Worm (Caenorhabditis elegans) whole organism, L1 larva: ENCODE results near the gene C39B5.14.

Experiments used
- C04F5.9 ChIP-seq: sonication (generic microtip); optimal IDR thresholded peaks from 2 replicates; lab custom pipeline; 2016; ENCODE audit warnings: missing genetic modification characterization, missing compliant biosample characterization
- F16B12.6 ChIP-seq: fragments of 150-350 bp; optimal IDR thresholded peaks from 2 replicates; lab custom pipeline; 2014; ENCODE audit warnings: missing biosample characterization, missing genetic modification characterization
- aha-1 ChIP-seq: fragments of 150-350 bp; optimal IDR thresholded peaks from 2 replicates; lab custom pipeline; 2014; ENCODE audit warnings: missing biosample characterization, missing genetic modification characterization
- aly-2 ChIP-seq: fragments of 150-350 bp; optimal IDR thresholded peaks from 2 replicates; lab custom pipeline; 2014; ENCODE audit warnings: missing biosample characterization, missing genetic modification characterization
- blmp-1 ChIP-seq: fragments of 150-350 bp; optimal IDR thresholded peaks from 2 replicates; lab custom pipeline; 2014; ENCODE audit warnings: missing biosample characterization, missing genetic modification characterization
- ceh-63 ChIP-seq: fragments of 200-800 bp; sonication (Bioruptor generic); optimal IDR thresholded peaks from 2 replicates; lab custom pipeline; 2018; ENCODE audit warnings: mild to moderate bottlenecking, missing genetic modification characterization, missing compliant biosample characterization
- ceh-8 ChIP-seq: fragments of 200-800 bp; sonication (Bioruptor generic); optimal IDR thresholded peaks from 2 replicates; lab custom pipeline; 2018; ENCODE audit warnings: mild to moderate bottlenecking, missing genetic modification characterization, moderate library complexity, missing compliant biosample characterization
- ceh-82 ChIP-seq, 3 experiments: fragments of 150-350 bp in 1 of 3; sonication (generic microtip) in 2 of 3; optimal IDR thresholded peaks; 2 replicates each; lab custom pipeline; 2014 to 2017; ENCODE audit warnings: missing biosample characterization in 3 of 3, missing genetic modification characterization in 3 of 3
- dpl-1 ChIP-seq, 3 experiments: fragments of 150-350 bp in 2 of 3; sonication (generic microtip) in 1 of 3; optimal IDR thresholded peaks; 2 replicates each; lab custom pipeline; 2014 to 2017; ENCODE audit warnings: missing biosample characterization in 3 of 3, missing genetic modification characterization in 3 of 3, missing genetic modification reagents in 3 of 3
- egl-13 ChIP-seq: sonication (generic microtip); optimal IDR thresholded peaks from 2 replicates; lab custom pipeline; 2016; ENCODE audit warnings: missing genotype, missing genetic modification reagents, missing genetic modification characterization, missing compliant biosample characterization
- egl-27 ChIP-seq, 2 experiments: fragments of 150-350 bp in 1 of 2; sonication (generic microtip); optimal IDR thresholded peaks; 3 replicates each; lab custom pipeline; 2017 to 2018; ENCODE audit warnings: missing biosample characterization in 2 of 2, missing genetic modification characterization in 2 of 2, missing genetic modification reagents in 2 of 2
- elt-2 ChIP-seq: sonication (generic microtip); optimal IDR thresholded peaks from 2 replicates; lab custom pipeline; 2016; ENCODE audit warnings: missing genetic modification characterization, mild to moderate bottlenecking, inconsistent platforms, missing compliant biosample characterization, missing genetic modification reagents
- fkh-4 ChIP-seq: sonication (generic microtip); optimal IDR thresholded peaks from 2 replicates; lab custom pipeline; 2016; ENCODE audit warnings: missing compliant biosample characterization, missing genetic modification characterization, borderline replicate concordance
- fkh-8 ChIP-seq: sonication (generic microtip); optimal IDR thresholded peaks from 2 replicates; lab custom pipeline; 2016; ENCODE audit warnings: mild to moderate bottlenecking, missing genetic modification characterization, missing compliant biosample characterization
- hlh-4 ChIP-seq: sonication (generic microtip); optimal IDR thresholded peaks from 2 replicates; lab custom pipeline; 2016; ENCODE audit warnings: mild to moderate bottlenecking, missing genetic modification characterization, missing compliant biosample characterization
- irx-1 ChIP-seq: sonication (generic microtip); optimal IDR thresholded peaks from 2 replicates; lab custom pipeline; 2016; ENCODE audit warnings: missing genetic modification characterization, missing compliant biosample characterization
- jun-1 ChIP-seq: fragments of 150-350 bp; optimal IDR thresholded peaks from 2 replicates; lab custom pipeline; 2014; ENCODE audit warnings: missing biosample characterization, missing genetic modification reagents, missing genetic modification characterization
- lin-39 ChIP-seq: fragments of 150-350 bp; optimal IDR thresholded peaks from 2 replicates; lab custom pipeline; 2014; ENCODE audit warnings: missing biosample characterization, missing genetic modification reagents, missing genetic modification characterization
- lsy-2 ChIP-seq, 2 experiments: fragments of 150-350 bp; optimal IDR thresholded peaks; 2 replicates each; lab custom pipeline; 2014; ENCODE audit warnings: missing biosample characterization in 2 of 2, missing genetic modification characterization in 2 of 2
- mab-9 ChIP-seq: fragments of 200-800 bp; sonication (Bioruptor generic); IDR thresholded peaks from 2 replicates; pipeline ENCODE4 v1.3.6; 2022; ENCODE audit warnings: missing genetic modification reagents, missing genetic modification characterization, missing compliant biosample characterization
- nhr-11 ChIP-seq: fragments of 150-350 bp; optimal IDR thresholded peaks from 2 replicates; lab custom pipeline; 2014; ENCODE audit warnings: missing biosample characterization, missing genetic modification characterization
- nhr-237 ChIP-seq: fragments of 150-350 bp; optimal IDR thresholded peaks from 2 replicates; lab custom pipeline; 2014; ENCODE audit warnings: missing biosample characterization, missing genetic modification characterization
- nhr-28 ChIP-seq: fragments of 150-350 bp; optimal IDR thresholded peaks from 2 replicates; lab custom pipeline; 2014; ENCODE audit warnings: missing biosample characterization, missing genetic modification characterization
- nhr-47 ChIP-seq: sonication (generic microtip); optimal IDR thresholded peaks from 2 replicates; lab custom pipeline; 2016; ENCODE audit warnings: mild to moderate bottlenecking, missing genetic modification characterization, moderate library complexity, missing compliant biosample characterization
- nhr-71 ChIP-seq: sonication (generic microtip); optimal IDR thresholded peaks from 2 replicates; lab custom pipeline; 2016; ENCODE audit warnings: mild to moderate bottlenecking, missing genetic modification characterization, moderate library complexity, missing compliant biosample characterization
- nhr-76 ChIP-seq: sonication (generic microtip); optimal IDR thresholded peaks from 2 replicates; lab custom pipeline; 2017; ENCODE audit warnings: missing biosample characterization, missing genetic modification characterization
- nhr-90 ChIP-seq: sonication (generic microtip); optimal IDR thresholded peaks from 2 replicates; lab custom pipeline; 2016; ENCODE audit warnings: mild to moderate bottlenecking, missing genetic modification characterization, missing compliant biosample characterization; ENCODE audit not compliant: poor library complexity
- pqm-1 ChIP-seq: sonication (generic microtip); optimal IDR thresholded peaks from 3 replicates; lab custom pipeline; 2017; ENCODE audit warnings: missing biosample characterization, missing genetic modification characterization
- rnt-1 ChIP-seq: sonication (generic microtip); optimal IDR thresholded peaks from 2 replicates; lab custom pipeline; 2016; ENCODE audit warnings: mild to moderate bottlenecking, missing genetic modification characterization, moderate library complexity, missing compliant biosample characterization
- skn-1 ChIP-seq: fragments of 150-350 bp; optimal IDR thresholded peaks from 2 replicates; lab custom pipeline; 2014; ENCODE audit warnings: missing biosample characterization, missing genetic modification characterization
- snu-23 ChIP-seq: sonication (generic microtip); optimal IDR thresholded peaks from 2 replicates; lab custom pipeline; 2016; ENCODE audit warnings: missing genetic modification characterization, missing compliant biosample characterization
- sox-4 ChIP-seq: sonication (generic microtip); optimal IDR thresholded peaks from 2 replicates; lab custom pipeline; 2016; ENCODE audit warnings: missing genetic modification characterization, missing compliant biosample characterization
- sup-37 ChIP-seq: fragments of 200-800 bp; sonication (Bioruptor generic); optimal IDR thresholded peaks from 2 replicates; lab custom pipeline; 2018; ENCODE audit warnings: mild to moderate bottlenecking, missing genetic modification characterization, missing compliant biosample characterization
- swsn-7 ChIP-seq: sonication (generic microtip); optimal IDR thresholded peaks from 2 replicates; lab custom pipeline; 2016; ENCODE audit warnings: missing genetic modification characterization, missing compliant biosample characterization
- tbx-2 ChIP-seq: sonication (generic microtip); optimal IDR thresholded peaks from 2 replicates; lab custom pipeline; 2016; ENCODE audit warnings: missing genetic modification characterization, missing compliant biosample characterization
- tlp-1 ChIP-seq: fragments of 150-350 bp; optimal IDR thresholded peaks from 2 replicates; lab custom pipeline; 2014; ENCODE audit warnings: missing biosample characterization, missing genetic modification characterization
- unc-30 ChIP-seq: sonication (generic microtip); optimal IDR thresholded peaks from 2 replicates; lab custom pipeline; 2017; ENCODE audit warnings: missing biosample characterization, missing genetic modification characterization
- unc-62 ChIP-seq: fragments of 150-350 bp; optimal IDR thresholded peaks from 2 replicates; lab custom pipeline; 2014; ENCODE audit warnings: missing biosample characterization, missing genetic modification reagents, missing genetic modification characterization
- unc-86 ChIP-seq: sonication (generic microtip); optimal IDR thresholded peaks from 2 replicates; lab custom pipeline; 2016; ENCODE audit warnings: missing genetic modification characterization, missing compliant biosample characterization
- vab-15 ChIP-seq: sonication (generic microtip); optimal IDR thresholded peaks from 2 replicates; lab custom pipeline; 2017; ENCODE audit warnings: missing genotype, mild to moderate bottlenecking, missing genetic modification characterization, missing compliant biosample characterization
- xbp-1 ChIP-seq: sonication (generic microtip); optimal IDR thresholded peaks from 2 replicates; lab custom pipeline; 2016; ENCODE audit warnings: missing genetic modification characterization, missing compliant biosample characterization
- ztf-11 ChIP-seq, 2 experiments: sonication (generic microtip); optimal IDR thresholded peaks; 2 replicates each; lab custom pipeline; 2016 to 2017; ENCODE audit warnings: missing genetic modification characterization in 2 of 2, missing biosample characterization in 1 of 2, missing compliant biosample characterization in 1 of 2
- ztf-4 ChIP-seq: fragments of 150-350 bp; optimal IDR thresholded peaks from 2 replicates; lab custom pipeline; 2014; ENCODE audit warnings: missing biosample characterization, missing genetic modification characterization

C39B5.14 gene

DNA sequence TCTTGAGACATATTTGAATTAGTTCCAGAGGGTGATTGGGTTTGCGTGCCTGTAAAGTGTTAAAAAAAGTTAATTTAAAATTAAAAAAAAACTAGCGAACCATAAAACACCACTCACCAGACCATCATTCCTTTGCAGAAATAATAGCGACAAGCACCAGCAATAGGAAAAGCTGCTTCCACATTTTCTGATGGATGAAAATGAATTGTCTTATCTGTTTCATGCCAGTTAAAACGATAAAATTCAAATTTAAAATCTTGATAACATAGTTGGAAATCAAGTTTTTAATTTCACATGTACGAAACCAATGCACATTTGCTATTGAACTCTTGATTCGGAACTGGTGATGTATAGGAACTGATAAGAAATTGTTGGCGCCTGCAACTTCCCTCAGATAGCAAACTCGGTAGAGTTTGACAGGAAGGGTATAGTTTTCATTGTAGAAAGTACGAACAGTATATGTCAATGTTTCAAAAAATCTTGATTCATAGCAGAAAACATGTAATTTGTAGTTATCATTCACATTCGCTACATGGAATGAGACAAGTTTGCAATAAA, 28.4 kb downstream of the C39B5.14 start, which contains the start of gene C39B5.10:
C39B5.10 (minus strand) TSS at position 51 of the 558 bp plus-strand sequence.
- TF ChIP-seq jun-1 (tag; lab: Kevin White, UChicago) (peak; percentile 7), hlh-4 (no peak), ztf-11 (tag; optimal IDR thresholded peaks at IDR 0.05; lab: Kevin White, UChicago) (no peak), pqm-1 (tag; lab: Kevin White, UChicago) (peak; percentile 72), C04F5.9 (tag; lab: Kevin White, UChicago) (no peak), nhr-237 (tag; lab: Kevin White, UChicago) (no peak), nhr-47 (tag; lab: Kevin White, UChicago) (no peak), mab-9 (GFP tag; lab: Robert Waterston, UW) (no peak), nhr-28 (no peak), tlp-1 (tag; lab: Kevin White, UChicago) (peak; percentile 12), aly-2 (tag; lab: Kevin White, UChicago) (no peak), egl-13 (no peak), nhr-71 (tag; lab: Kevin White, UChicago) (no peak), F16B12.6 (tag; lab: Kevin White, UChicago) (no peak), nhr-90 (tag; lab: Kevin White, UChicago) (no peak), elt-2 (tag; lab: Kevin White, UChicago) (peak; percentile 91), ztf-4 (no peak)

DNA sequence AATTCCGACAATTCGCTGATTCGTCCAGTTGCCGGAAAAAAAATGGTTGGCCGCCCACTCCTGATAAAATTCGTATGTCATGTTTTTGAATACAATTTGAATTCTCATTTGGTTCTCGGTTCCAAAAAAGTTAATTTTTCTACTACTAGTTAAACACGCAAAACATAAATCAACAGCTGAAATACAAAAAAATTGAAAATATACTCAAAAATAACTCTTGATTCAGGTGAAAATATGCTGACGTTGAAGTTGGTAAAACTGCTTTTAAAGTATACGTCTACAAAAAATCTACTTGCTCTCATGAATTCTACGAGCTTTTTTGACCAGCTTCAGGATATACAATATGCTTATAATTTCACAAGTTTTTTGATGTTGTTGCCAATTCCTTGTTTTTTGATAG, 29.3 kb downstream of the C39B5.14 start, which contains the start of gene srz-56:
srz-56 (plus strand) TSS at position 301 of the 400 bp plus-strand sequence.
- TF ChIP-seq unc-30 = no peak
- no peak for TF ChIP-seq egl-27 (tag; optimal IDR thresholded peaks at IDR 0.05; lab: Kevin White, UChicago)
- no peak for TF ChIP-seq xbp-1
- TF ChIP-seq skn-1 = no peak
- no peak for TF ChIP-seq nhr-71 (tag; lab: Kevin White, UChicago)
- TF ChIP-seq rnt-1 = no peak
- no peak for TF ChIP-seq tlp-1 (tag; lab: Kevin White, UChicago)
- TF ChIP-seq fkh-4 = no peak

DNA sequence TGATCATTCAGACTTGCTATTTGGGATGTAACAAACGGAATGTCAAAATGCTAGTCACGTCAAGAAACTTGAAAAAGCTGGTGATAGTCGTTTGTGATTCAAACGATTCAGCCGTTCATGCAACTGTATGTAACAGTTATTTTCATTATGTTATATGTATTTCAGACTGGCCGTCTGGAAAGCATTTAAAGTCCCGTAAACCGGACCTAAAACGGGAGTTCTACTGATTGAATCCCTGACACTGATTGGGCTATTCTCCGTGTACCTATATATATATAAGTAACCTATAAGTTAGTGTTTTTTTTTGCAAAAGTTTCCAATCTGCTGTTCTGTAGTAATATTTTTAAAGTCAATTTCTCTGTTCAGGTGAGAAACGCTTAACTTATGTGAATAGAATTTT, 32.4 kb downstream of the C39B5.14 start:
- TF ChIP-seq blmp-1 (tag; lab: Kevin White, UChicago) (no peak), unc-30 (no peak), aha-1 (no peak), tbx-2 (tag; lab: Kevin White, UChicago) (no peak), nhr-76 (tag; lab: Kevin White, UChicago) (no peak), xbp-1 (no peak), snu-23 (no peak), F16B12.6 (tag; lab: Kevin White, UChicago) (no peak), lsy-2 (tag; optimal IDR thresholded peaks at IDR 0.05; lab: Kevin White, UChicago) (no peak), unc-86 (tag; lab: Kevin White, UChicago) (no peak), pqm-1 (tag; lab: Kevin White, UChicago) (no peak), ceh-82 (tag; optimal IDR thresholded peaks at IDR 0.05; lab: Kevin White, UChicago) (no peak)

DNA sequence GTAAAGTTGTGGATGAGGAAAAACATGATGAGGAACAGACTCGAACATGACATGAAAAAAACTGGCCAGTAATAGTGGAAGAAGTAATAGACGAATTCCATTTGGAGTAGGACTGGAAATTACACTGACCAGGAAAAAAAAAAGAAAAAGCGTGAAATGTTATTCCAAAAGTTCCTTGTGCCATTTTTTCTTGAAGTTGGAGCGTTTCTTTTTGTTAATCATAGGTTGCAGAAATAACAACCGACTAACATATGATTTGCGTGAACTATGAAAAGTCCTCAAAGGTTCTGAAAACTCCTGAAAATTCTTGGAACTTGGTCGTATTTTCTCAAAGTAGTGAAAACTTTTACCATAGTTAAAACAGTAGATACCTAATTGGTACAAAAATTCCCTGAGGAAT, 34.5 kb downstream of the C39B5.14 start, which contains the start of gene srd-67:
srd-67 (minus strand) TSS at position 101 of the 400 bp plus-strand sequence.
- TF ChIP-seq mab-9 (GFP tag; lab: Robert Waterston, UW) (no peak), ceh-8 (no peak), irx-1 (tag; lab: Kevin White, UChicago) (no peak), nhr-237 (tag; lab: Kevin White, UChicago) (no peak), snu-23 (no peak), fkh-8 (tag; lab: Kevin White, UChicago) (no peak)
- TF ChIP-seq, all 84 proteins: peak for 0

- TF ChIP-seq egl-27 (tag; optimal IDR thresholded peaks at IDR 0.05; lab: Kevin White, UChicago) = no peak
- TF ChIP-seq swsn-7 (tag; lab: Kevin White, UChicago) = no peak
- no peak for TF ChIP-seq irx-1 (tag; lab: Kevin White, UChicago)
- no peak for TF ChIP-seq snu-23
- no peak for TF ChIP-seq ceh-8
- TF ChIP-seq sup-37 (GFP tag; lab: Kevin White, UChicago) = no peak
- TF ChIP-seq F16B12.6 (tag; lab: Kevin White, UChicago) = no peak
- no peak for TF ChIP-seq ztf-11 (tag; optimal IDR thresholded peaks at IDR 0.05; lab: Kevin White, UChicago)
- no peak for TF ChIP-seq unc-62 (GFP tag; lab: Kevin White, UChicago)
- TF ChIP-seq unc-86 (tag; lab: Kevin White, UChicago) = no peak
- TF ChIP-seq tbx-2 (tag; lab: Kevin White, UChicago) = no peak
- no peak for TF ChIP-seq blmp-1 (tag; lab: Kevin White, UChicago)
- no peak for TF ChIP-seq sox-4 (tag; lab: Kevin White, UChicago)
- TF ChIP-seq ceh-63 (GFP tag; lab: Kevin White, UChicago) = no peak
- TF ChIP-seq dpl-1 (GFP tag; optimal IDR thresholded peaks at IDR 0.05; lab: Kevin White, UChicago) = no peak
- TF ChIP-seq nhr-11 (tag; lab: Kevin White, UChicago) = no peak
- TF ChIP-seq vab-15 (tag; lab: Kevin White, UChicago) = no peak
- TF ChIP-seq elt-2 (tag; lab: Kevin White, UChicago) = no peak
- no peak for TF ChIP-seq lin-39
Measured at ce11 chrIII:2251348-2251747, 40.1 kb downstream of the C39B5.14 start, which contains the start of gene fbxa-7. TSS of gene fbxa-7 (minus strand) at chrIII:2251448.
